Worm (Caenorhabditis elegans) whole organism, early embryonic: ENCODE results near the gene rpi-1.

Experiments
- flt-1 ChIP-seq: fragments of 200-800 bp; sonication (Bioruptor generic); IDR thresholded peaks from 2 replicates; pipeline ENCODE4 v1.3.6; 2022; ENCODE audit warnings: missing genetic modification characterization, missing compliant biosample characterization
- hmbx-1 ChIP-seq: sonication (generic microtip); optimal IDR thresholded peaks from 2 replicates; lab custom pipeline; 2016; ENCODE audit warnings: mild to moderate bottlenecking, missing genetic modification characterization, missing compliant biosample characterization
- sea-1 ChIP-seq: fragments of 200-800 bp; sonication (Bioruptor generic); conservative IDR thresholded peaks from 2 replicates; pipeline ENCODE4 v1.3.6; 2022; ENCODE audit warnings: missing genetic modification characterization, missing compliant biosample characterization
- tbx-37 ChIP-seq: fragments of 200-800 bp; sonication (Bioruptor generic); conservative IDR thresholded peaks from 2 replicates; pipeline ENCODE4 v1.3.6; 2022; ENCODE audit warnings: missing genetic modification reagents, missing genetic modification characterization, missing compliant biosample characterization
- tra-4 ChIP-seq: sonication (generic microtip); optimal IDR thresholded peaks from 2 replicates; lab custom pipeline; 2017; ENCODE audit warnings: missing genetic modification characterization, missing compliant biosample characterization

rpi-1 gene

ce11 chrII:13916040-13916439 is 46.2 kb downstream of the rpi-1 start, which contains the start of gene mltn-3:
Gene mltn-3, plus strand, starts transcription at chrII:13916340.
- TF ChIP-seq tbx-37 (GFP tag; lab: Robert Waterston, UW), result no peak
- no peak for TF ChIP-seq tra-4 (tag; lab: Kevin White, UChicago)
- TF ChIP-seq hmbx-1, result no peak
- no peak for TF ChIP-seq flt-1 (GFP tag; lab: Robert Waterston, UW)
- TF ChIP-seq sea-1 (GFP tag; lab: Robert Waterston, UW), result no peak
